Fruit fly (Drosophila melanogaster) whole organism, embryonic: Measurements from ENCODE around the gene mfr.

ENCODE experiments used
- Atf-2 ChIP-seq: fragments of 200-800 bp; sonication (Bioruptor generic); optimal IDR thresholded peaks from 2 replicates; lab custom pipeline; 2016; ENCODE audit warnings: missing biosample characterization, missing genetic modification characterization
- Awh ChIP-seq: fragments of 200-800 bp; sonication (Bioruptor generic); IDR thresholded peaks from 2 replicates; pipeline ENCODE4, ENCODE4 v1.3.6; 2022; ENCODE audit warnings: missing biosample characterization, missing genetic modification characterization
- Bteb2 ChIP-seq: fragments of 200-800 bp; sonication (Bioruptor generic); optimal IDR thresholded peaks from 2 replicates; lab custom pipeline; 2016; ENCODE audit warnings: missing biosample characterization, missing genetic modification characterization
- C15 ChIP-seq: fragments of 200-800 bp; sonication (Bioruptor generic); IDR thresholded peaks from 3 replicates; pipeline ENCODE4 v1.3.6; 2022; ENCODE audit warnings: missing biosample characterization, missing genetic modification characterization
- CG10147 ChIP-seq: fragments of 200-800 bp; sonication (Bioruptor generic); optimal IDR thresholded peaks from 2 replicates; lab custom pipeline; 2019; ENCODE audit warnings: missing biosample characterization, mild to moderate bottlenecking, missing genetic modification characterization, moderate library complexity
- CG10267 ChIP-seq: fragments of 200-800 bp; sonication (Bioruptor generic); optimal IDR thresholded peaks from 2 replicates; lab custom pipeline; 2018; ENCODE audit warnings: missing biosample characterization, mild to moderate bottlenecking, missing genetic modification characterization, moderate library complexity
- CG13624 ChIP-seq: fragments of 200-800 bp; sonication (Bioruptor generic); optimal IDR thresholded peaks from 2 replicates; lab custom pipeline; 2016; ENCODE audit warnings: missing biosample characterization, missing genetic modification characterization
- CG15073 ChIP-seq: fragments of 200-800 bp; sonication (Bioruptor generic); optimal IDR thresholded peaks from 2 replicates; lab custom pipeline; 2016; ENCODE audit warnings: missing biosample characterization, missing genetic modification characterization
- CG15514 ChIP-seq: fragments of 200-800 bp; sonication (Bioruptor generic); optimal IDR thresholded peaks from 3 replicates; lab custom pipeline; 2017; ENCODE audit warnings: missing biosample characterization, missing genetic modification characterization, mild to moderate bottlenecking, moderate library complexity, missing genetic modification reagents
- CG16813 ChIP-seq: fragments of 200-800 bp; sonication (Bioruptor generic); IDR thresholded peaks from 3 replicates; pipeline ENCODE4 v1.3.6; 2022; ENCODE audit warnings: missing biosample characterization, missing genetic modification characterization; ENCODE audit not compliant: partially characterized antibody
- CG17328 ChIP-seq: fragments of 200-800 bp; sonication (Bioruptor generic); IDR thresholded peaks from 2 replicates; pipeline ENCODE4 v1.3.6; 2022; ENCODE audit warnings: missing biosample characterization, missing genetic modification characterization
- CG17568 ChIP-seq: fragments of 200-800 bp; sonication (Bioruptor generic); optimal IDR thresholded peaks from 2 replicates; lab custom pipeline; 2018; ENCODE audit warnings: missing biosample characterization, mild to moderate bottlenecking, missing genetic modification characterization, moderate library complexity
- CG18599 ChIP-seq: fragments of 200-800 bp; sonication (Bioruptor generic); optimal IDR thresholded peaks from 3 replicates; lab custom pipeline; 2017; ENCODE audit warnings: missing biosample characterization, missing genetic modification characterization, mild to moderate bottlenecking, moderate library complexity, missing genetic modification reagents
- CG2889 ChIP-seq: fragments of 200-800 bp; sonication (Bioruptor generic); IDR thresholded peaks from 3 replicates; pipeline ENCODE4 v1.3.6; 2022; ENCODE audit warnings: missing biosample characterization, missing genetic modification characterization
- CG30431 ChIP-seq: fragments of 200-800 bp; sonication (Bioruptor generic); optimal IDR thresholded peaks from 2 replicates; lab custom pipeline; 2017; ENCODE audit warnings: missing biosample characterization, missing genetic modification characterization
- CG3065 ChIP-seq: fragments of 200-800 bp; sonication (Bioruptor generic); optimal IDR thresholded peaks from 2 replicates; lab custom pipeline; 2016; ENCODE audit warnings: missing biosample characterization, missing genetic modification characterization
- CG33213 ChIP-seq: fragments of 200-800 bp; sonication (Bioruptor generic); optimal IDR thresholded peaks from 3 replicates; lab custom pipeline; 2016; ENCODE audit warnings: missing biosample characterization, missing genetic modification characterization
- CG43689 ChIP-seq: fragments of 200-800 bp; sonication (Bioruptor generic); IDR thresholded peaks from 2 replicates; pipeline ENCODE4 v1.3.6; 2022; ENCODE audit warnings: missing biosample characterization, missing genetic modification characterization
- CG7786 ChIP-seq: fragments of 200-800 bp; sonication (Bioruptor generic); optimal IDR thresholded peaks from 2 replicates; lab custom pipeline; 2016; ENCODE audit warnings: missing biosample characterization, missing genetic modification characterization
- CG9932 ChIP-seq: fragments of 200-800 bp; sonication (Bioruptor generic); IDR thresholded peaks from 2 replicates; pipeline ENCODE4 v1.3.6; 2022; ENCODE audit warnings: missing biosample characterization, missing genetic modification characterization
- CTCF ChIP-seq: fragments of 200-800 bp; sonication (Bioruptor generic); optimal IDR thresholded peaks from 2 replicates; lab custom pipeline; 2017; ENCODE audit warnings: missing biosample characterization, mild to moderate bottlenecking, missing genetic modification characterization, moderate library complexity
- CkIIα-i1 ChIP-seq: fragments of 200-800 bp; sonication (Bioruptor generic); IDR thresholded peaks from 2 replicates; pipeline ENCODE4 v1.3.6; 2022; ENCODE audit warnings: missing biosample characterization, missing genetic modification characterization
- D19B ChIP-seq: fragments of 200-800 bp; sonication (Bioruptor generic); optimal IDR thresholded peaks from 2 replicates; lab custom pipeline; 2017; ENCODE audit warnings: missing biosample characterization, mild to moderate bottlenecking, missing genetic modification characterization
- E2f2 ChIP-seq: fragments of 200-800 bp; sonication (Bioruptor generic); IDR thresholded peaks from 2 replicates; pipeline ENCODE4 v1.3.6; 2022; ENCODE audit warnings: missing biosample characterization, missing genetic modification characterization
- Fer3 ChIP-seq: fragments of 200-800 bp; sonication (Bioruptor generic); optimal IDR thresholded peaks from 2 replicates; lab custom pipeline; 2018; ENCODE audit warnings: missing biosample characterization, mild to moderate bottlenecking, missing genetic modification characterization, moderate library complexity
- GATAe ChIP-seq: fragments of 200-800 bp; sonication (Bioruptor generic); conservative IDR thresholded peaks from 2 replicates; pipeline ENCODE4 v1.3.6; 2022; ENCODE audit warnings: missing biosample characterization, missing genetic modification characterization
- H15 ChIP-seq: fragments of 200-800 bp; sonication (Bioruptor generic); IDR thresholded peaks from 3 replicates; pipeline ENCODE4 v1.3.6; 2022; ENCODE audit warnings: missing biosample characterization, missing genetic modification characterization
- HLH4C ChIP-seq: fragments of 200-800 bp; sonication (Bioruptor generic); IDR thresholded peaks from 3 replicates; pipeline ENCODE4 v1.3.6; 2022; ENCODE audit warnings: missing biosample characterization, missing genetic modification characterization; ENCODE audit not compliant: partially characterized antibody
- Kr ChIP-seq: fragments of 200-800 bp; sonication (Bioruptor generic); optimal IDR thresholded peaks from 2 replicates; lab custom pipeline; 2017; ENCODE audit warnings: missing biosample characterization, mild to moderate bottlenecking, missing genetic modification characterization
- Lpt ChIP-seq: fragments of >200 bp; optimal IDR thresholded peaks from 2 replicates; lab custom pipeline; 2018; ENCODE audit warnings: missing biosample characterization, missing genetic modification characterization
- NC2β ChIP-seq: fragments of 200-800 bp; sonication (Bioruptor generic); optimal IDR thresholded peaks from 2 replicates; lab custom pipeline; 2016; ENCODE audit warnings: missing biosample characterization, missing genetic modification characterization
- Six4 ChIP-seq: fragments of 200-800 bp; sonication (Bioruptor generic); optimal IDR thresholded peaks from 2 replicates; lab custom pipeline; 2016; ENCODE audit warnings: missing biosample characterization, missing genetic modification characterization
- cas ChIP-seq: fragments of 200-800 bp; sonication (Bioruptor generic); IDR thresholded peaks from 2 replicates; pipeline ENCODE4 v1.3.6; 2022; ENCODE audit warnings: missing biosample characterization, missing genetic modification characterization
- disco-r ChIP-seq: fragments of 200-800 bp; sonication (Bioruptor generic); optimal IDR thresholded peaks from 2 replicates; lab custom pipeline; 2016; ENCODE audit warnings: missing biosample characterization, missing genetic modification characterization
- dpn ChIP-seq, 2 experiments: fragments of 200-800 bp; sonication (Bioruptor generic); optimal IDR thresholded peaks; 3 replicates each; lab custom pipeline; 2016; ENCODE audit warnings: missing biosample characterization in 2 of 2, missing genetic modification characterization in 2 of 2
- ewg ChIP-seq: fragments of 200-800 bp; sonication (Bioruptor generic); optimal IDR thresholded peaks from 3 replicates; lab custom pipeline; 2017; ENCODE audit warnings: mild to moderate bottlenecking, missing biosample characterization, missing genetic modification reagents, missing genetic modification characterization
- gsb ChIP-seq: fragments of 200-800 bp; sonication (Bioruptor generic); IDR thresholded peaks from 2 replicates; pipeline ENCODE4 v1.3.6; 2022; ENCODE audit warnings: missing biosample characterization, missing genetic modification characterization
- gsb-n ChIP-seq: fragments of 200-800 bp; sonication (Bioruptor generic); optimal IDR thresholded peaks from 3 replicates; lab custom pipeline; 2018; ENCODE audit warnings: missing biosample characterization, mild to moderate bottlenecking, missing genetic modification characterization
- ham ChIP-seq: fragments of 200-800 bp; sonication (Bioruptor generic); IDR thresholded peaks from 2 replicates; pipeline ENCODE4 v1.3.6; 2022; ENCODE audit warnings: missing biosample characterization, missing genetic modification characterization
- hb ChIP-seq: fragments of 200-800 bp; sonication (Bioruptor generic); IDR thresholded peaks from 3 replicates; pipeline ENCODE4 v1.3.6; 2022; ENCODE audit warnings: missing biosample characterization, missing genetic modification characterization; ENCODE audit not compliant: partially characterized antibody
- hbn ChIP-seq: fragments of 200-800 bp; sonication (Bioruptor generic); IDR thresholded peaks from 2 replicates; pipeline ENCODE4 v1.3.6; 2022; ENCODE audit warnings: missing biosample characterization, missing genetic modification characterization; ENCODE audit not compliant: partially characterized antibody
- hth ChIP-seq: fragments of >200 bp; optimal IDR thresholded peaks from 2 replicates; lab custom pipeline; 2017; ENCODE audit warnings: inconsistent platforms
- kni ChIP-seq: fragments of 200-800 bp; sonication (Bioruptor generic); optimal IDR thresholded peaks from 3 replicates; lab custom pipeline; 2017; ENCODE audit warnings: mild to moderate bottlenecking, missing biosample characterization, missing genetic modification reagents, missing genetic modification characterization
- nmo ChIP-seq: fragments of 200-800 bp; sonication (Bioruptor generic); optimal IDR thresholded peaks from 2 replicates; lab custom pipeline; 2018; ENCODE audit warnings: missing biosample characterization, mild to moderate bottlenecking, missing genetic modification characterization, moderate library complexity
- pum ChIP-seq: fragments of 200-800 bp; sonication (Bioruptor generic); optimal IDR thresholded peaks from 2 replicates; lab custom pipeline; 2016; ENCODE audit warnings: missing biosample characterization, missing genetic modification characterization
- rib ChIP-seq: fragments of 200-800 bp; sonication (Bioruptor generic); IDR thresholded peaks from 2 replicates; pipeline ENCODE4 v1.3.6; 2022; ENCODE audit warnings: missing biosample characterization, missing genetic modification characterization
- sens-2 ChIP-seq: fragments of 200-800 bp; sonication (Bioruptor generic); IDR thresholded peaks from 2 replicates; pipeline ENCODE4 v1.3.6; 2022; ENCODE audit warnings: missing biosample characterization, missing genetic modification characterization
- so ChIP-seq: fragments of 200-800 bp; sonication (Bioruptor generic); IDR thresholded peaks from 3 replicates; pipeline ENCODE4 v1.3.6; 2022; ENCODE audit warnings: missing biosample characterization, missing genetic modification characterization
- sob ChIP-seq: fragments of 200-800 bp; sonication (Bioruptor generic); IDR thresholded peaks from 2 replicates; pipeline ENCODE4 v1.3.6; 2022; ENCODE audit warnings: missing biosample characterization, missing genetic modification characterization
- tap ChIP-seq: fragments of 200-800 bp; optimal IDR thresholded peaks from 3 replicates; lab custom pipeline; 2019; ENCODE audit warnings: missing biosample characterization, mild to moderate bottlenecking, missing genetic modification characterization, moderate library complexity
- tio ChIP-seq: fragments of 200-800 bp; sonication (Bioruptor generic); optimal IDR thresholded peaks from 2 replicates; lab custom pipeline; 2017; ENCODE audit warnings: missing biosample characterization, missing genetic modification characterization, inconsistent platforms
- ttk ChIP-seq: fragments of 200-800 bp; sonication (Bioruptor generic); IDR thresholded peaks from 2 replicates; pipeline ENCODE4 v2.1.2; 2022; ENCODE audit warnings: missing biosample characterization, missing genetic modification characterization
- tup ChIP-seq: fragments of 200-800 bp; sonication (Bioruptor generic); optimal IDR thresholded peaks from 2 replicates; lab custom pipeline; 2016; ENCODE audit warnings: missing biosample characterization, mild to moderate bottlenecking, missing genetic modification characterization, moderate library complexity

The mfr gene

dm6 chr3L:8912332-8912731, at the start of gene mfr, which contains the start of gene Tsp66E (continued):
- TF ChIP-seq CG9932 (GFP tag; lab: Robert Waterston, UW) (peak; percentile 30; the same call in 1 of the 2 replicates), kni (GFP tag; lab: Kevin White, UChicago) (no peak), Awh (GFP tag; lab: Robert Waterston, UW) (no peak), hth (lab: Kevin White, UChicago) (no peak), CG18599 (GFP tag; lab: Kevin White, UChicago) (peak; percentile 46), HLH4C (GFP tag; lab: Robert Waterston, UW) (no peak), D19B (GFP tag; lab: Kevin White, UChicago) (no peak), tap (tag; lab: Kevin White, UChicago) (no peak), GATAe (GFP tag; lab: Robert Waterston, UW) (no peak), Fer3 (tag; lab: Kevin White, UChicago) (no peak), gsb (GFP tag; lab: Robert Waterston, UW) (no peak), cas (GFP tag; lab: Robert Waterston, UW) (peak; percentile 9; the same call in 1 of the 2 replicates), CG13624 (no peak), CG15073 (GFP tag; lab: Kevin White, UChicago) (no peak), CG33213 (no peak), CG43689 (GFP tag; lab: Robert Waterston, UW) (no peak), so (GFP tag; lab: Robert Waterston, UW) (peak; percentile 30; the same call in 1 of the 3 replicates), hbn (GFP tag; lab: Robert Waterston, UW) (no peak), E2f2 (GFP tag; lab: Robert Waterston, UW) (no peak), CG15514 (GFP tag; lab: Kevin White, UChicago) (no peak), ewg (GFP tag; lab: Kevin White, UChicago) (peak; percentile 16), sens-2 (GFP tag; lab: Robert Waterston, UW) (no peak), CG10267 (tag; lab: Kevin White, UChicago) (no peak), Kr (no peak), CG17568 (GFP tag; lab: Kevin White, UChicago) (no peak), sob (0 out of 2 replicates have a peak, but pooled peaks have one; percentile 17), H15 (no peak), Six4 (GFP tag; lab: Kevin White, UChicago) (no peak), CG7786 (GFP tag; lab: Kevin White, UChicago) (no peak), CG30431 (GFP tag; lab: Kevin White, UChicago) (no peak), CG17328 (GFP tag; lab: Robert Waterston, UW) (peak; percentile 8; the same call in 1 of the 2 replicates), tup (GFP tag; lab: Kevin White, UChicago) (no peak), CG3065 (GFP tag; lab: Kevin White, UChicago) (no peak), CTCF (GFP tag; lab: Kevin White, UChicago) (peak; percentile 72), Lpt (GFP tag; lab: Kevin White, UChicago) (no peak), ttk (GFP tag; lab: Robert Waterston, UW) (0 out of 2 replicates have a peak, but pooled peaks have one; percentile 27), nmo (no peak), Bteb2 (no peak), dpn (GFP tag; optimal IDR thresholded peaks at IDR 0.05; lab: Kevin White, UChicago) (no peak), CkIIα-i1 (GFP tag; lab: Robert Waterston, UW) (no peak), CG10147 (GFP tag; lab: Kevin White, UChicago) (no peak), C15 (GFP tag; lab: Robert Waterston, UW) (no peak), hb (GFP tag; lab: Robert Waterston, UW) (no peak), rib (GFP tag; lab: Robert Waterston, UW) (peak; percentile 52; the same call in 1 of the 2 replicates), NC2β (GFP tag; lab: Kevin White, UChicago) (no peak), CG16813 (GFP tag; lab: Robert Waterston, UW) (no peak), CG2889 (GFP tag; lab: Robert Waterston, UW) (no peak), pum (GFP tag; lab: Kevin White, UChicago) (no peak), disco-r (GFP tag; lab: Kevin White, UChicago) (no peak), Atf-2 (no peak), ham (GFP tag; lab: Robert Waterston, UW) (no peak), gsb-n (tag; lab: Kevin White, UChicago) (no peak), tio (GFP tag; lab: Kevin White, UChicago) (no peak)
